Worm (Caenorhabditis elegans) whole organism, L4/young adult: Measurements from ENCODE around the gene bath-13.

Experiments
- W03F9.2 ChIP-seq: fragments of 150-350 bp; optimal IDR thresholded peaks from 2 replicates; lab custom pipeline; 2014; ENCODE audit warnings: missing biosample characterization, missing genetic modification characterization
- dao-5 ChIP-seq: sonication (generic microtip); optimal IDR thresholded peaks from 2 replicates; lab custom pipeline; 2016; ENCODE audit warnings: missing genotype, missing genetic modification characterization, moderate library complexity, missing compliant biosample characterization

ce11 chrII:2526887-2527286, 5.0 kb upstream of the bath-13 start:
- no peak for TF ChIP-seq dao-5 (tag; lab: Kevin White, UChicago)
- TF ChIP-seq W03F9.2 (tag; lab: Kevin White, UChicago), result no peak
